Fruit fly (Drosophila melanogaster) Kc167 (cell line): ENCODE data around the gene CG14356.

ENCODE experiments used
- Myc ChIP-seq: fragments of >200 bp; optimal IDR thresholded peaks from 2 replicates; lab custom pipeline; 2017; ENCODE audit warnings: missing external identifiers
- Sin3A ChIP-seq: fragments of >200 bp; optimal IDR thresholded peaks from 2 replicates; lab custom pipeline; 2018; ENCODE audit warnings: missing external identifiers
- h ChIP-seq: fragments of >200 bp; optimal IDR thresholded peaks from 3 replicates; lab custom pipeline; 2018; ENCODE audit warnings: missing external identifiers
- insv ChIP-seq: fragments of >200 bp; optimal IDR thresholded peaks from 3 replicates; lab custom pipeline; 2018; ENCODE audit warnings: missing external identifiers
- psq ChIP-seq: fragments of >200 bp; optimal IDR thresholded peaks from 2 replicates; lab custom pipeline; 2017; ENCODE audit warnings: missing external identifiers
- ttk ChIP-seq: sonication (Bioruptor generic); optimal IDR thresholded peaks from 2 replicates; lab custom pipeline; 2017; ENCODE audit warnings: missing external identifiers

dm6 chr3R:14088887-14089567, 42.8 kb downstream of the CG14356 start, which contains the start of gene Npc2b:
- TF ChIP-seq insv (lab: Kevin White, UChicago) (no peak), h (lab: Kevin White, UChicago) (no peak), Sin3A (no peak), Myc (no peak), ttk (no peak), psq (lab: Kevin White, UChicago) (no peak)
